Worm (Caenorhabditis elegans): Measurements from ENCODE around the gene duo-1.

DNA sequence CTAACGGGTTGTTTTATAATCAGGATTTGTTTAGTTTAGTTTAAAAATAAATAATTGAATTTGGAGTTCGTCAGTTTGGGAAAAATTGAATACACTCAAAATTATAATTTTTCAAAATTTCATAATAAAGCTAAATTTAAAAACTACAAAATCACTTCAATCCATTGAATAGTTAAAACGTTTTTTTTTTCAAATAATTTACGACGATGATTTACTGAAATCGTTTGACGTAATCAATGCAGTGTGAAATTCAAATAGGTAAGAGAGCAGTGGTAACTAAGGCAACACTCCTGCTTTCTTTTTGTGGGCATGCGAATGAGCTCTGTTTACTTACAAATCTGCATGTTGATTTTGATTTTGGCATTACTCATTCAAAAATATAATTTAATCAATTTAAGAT is 9.2 kb upstream of the duo-1 start, which contains the start of gene F38B7.10:
- TF ChIP-seq F10E7.11 (tag; optimal IDR thresholded peaks at IDR 0.05): no peak
- no peak for TF ChIP-seq F49E8.2 (tag; optimal IDR thresholded peaks at IDR 0.05; ENCODE audit: insufficient read depth)
- no peak for TF ChIP-seq cebp-1 (GFP tag; IDR thresholded peaks at IDR 0.05)
- TF ChIP-seq cebp-1 (tag; optimal IDR thresholded peaks at IDR 0.05): no peak
- no peak for TF ChIP-seq Y79H2A.3 (GFP tag; conservative IDR thresholded peaks at IDR 0.05)
- TF ChIP-seq efl-1 (GFP tag; optimal IDR thresholded peaks at IDR 0.05): no peak
- TF ChIP-seq snpc-3.4 (tag; optimal IDR thresholded peaks at IDR 0.05): no peak
